Worm (Caenorhabditis elegans): ENCODE results near the gene C02B4.3.

The C02B4.3 gene

DNA sequence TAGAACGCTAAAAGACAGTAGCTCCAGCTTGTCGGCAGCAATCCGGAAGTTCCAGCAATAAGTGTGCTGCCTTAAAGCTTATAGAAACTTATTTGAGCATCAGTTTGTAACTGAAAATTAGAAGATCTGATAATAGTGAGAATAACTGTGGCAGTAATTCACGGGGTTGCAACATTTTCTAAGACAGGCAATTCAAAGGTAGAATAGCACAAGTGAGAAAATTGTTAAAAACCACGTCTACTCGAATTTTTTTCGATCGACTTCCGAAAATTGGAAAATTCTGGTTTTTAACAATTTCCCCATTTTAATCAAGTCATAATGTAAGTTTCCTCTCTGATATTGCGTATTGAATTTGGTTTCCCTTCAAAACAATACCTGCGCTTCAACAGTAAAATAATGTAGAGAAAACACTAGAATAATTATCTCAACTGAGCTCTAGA lies 33.5 kb upstream of the C02B4.3 start (continued):
- TF ChIP-seq lsy-2 (tag; optimal IDR thresholded peaks at IDR 0.05) = peak; percentile 46

DNA sequence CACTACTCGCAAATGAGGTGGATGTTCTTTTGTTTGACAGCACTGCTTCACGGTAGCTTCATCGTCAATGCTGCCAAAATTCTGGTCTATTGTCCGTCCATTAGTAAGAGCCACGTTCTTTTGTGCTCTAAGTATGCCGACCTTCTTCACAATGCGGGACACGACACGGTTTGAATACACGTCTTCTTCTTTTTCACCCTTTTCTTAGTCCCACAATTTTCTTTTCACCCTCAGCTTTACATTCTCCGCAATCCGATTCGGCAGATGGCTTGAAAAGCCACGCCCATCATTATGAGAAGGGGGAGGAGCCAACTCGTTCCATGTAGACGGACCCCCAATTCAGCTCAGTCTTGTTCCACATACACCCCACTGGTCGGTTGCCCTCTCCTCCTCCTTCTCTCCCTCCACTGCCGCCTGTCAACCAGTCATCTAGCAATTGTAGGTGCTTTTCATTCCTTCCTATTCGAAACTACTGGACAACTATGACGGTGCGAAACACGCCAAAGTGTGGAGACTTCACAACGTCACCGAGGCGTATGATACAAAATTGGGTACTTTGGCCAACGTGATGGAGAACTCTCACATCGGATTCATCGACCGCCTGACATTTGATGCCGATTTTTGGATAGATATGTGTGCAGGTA lies 32.2 kb upstream of the C02B4.3 start:
- peak; percentile 60 for TF ChIP-seq cnd-1 (tag; optimal IDR thresholded peaks at IDR 0.05)
- peak; percentile 30 for TF ChIP-seq ztf-11 (tag; optimal IDR thresholded peaks at IDR 0.05)
- TF ChIP-seq ceh-43 (GFP tag; optimal IDR thresholded peaks at IDR 0.05) = peak; percentile 24
- peak; percentile 5 for TF ChIP-seq unc-120 (tag; optimal IDR thresholded peaks at IDR 0.05; ENCODE audit: poor library complexity, severe bottlenecking)
- TF ChIP-seq unc-39 (tag; optimal IDR thresholded peaks at IDR 0.05) = no peak
- peak; percentile 71 for TF ChIP-seq ces-1 (GFP tag; optimal IDR thresholded peaks at IDR 0.05)
- no peak for TF ChIP-seq bed-3 (GFP tag; optimal IDR thresholded peaks at IDR 0.05)
- TF ChIP-seq ceh-39 (tag; optimal IDR thresholded peaks at IDR 0.05) = no peak
- peak; percentile 54 for TF ChIP-seq sptf-1 (tag; optimal IDR thresholded peaks at IDR 0.05)
- TF ChIP-seq unc-62 (GFP tag; optimal IDR thresholded peaks at IDR 0.05) = no peak
- no peak for TF ChIP-seq nhr-28 (tag; optimal IDR thresholded peaks at IDR 0.05)
- TF ChIP-seq sem-2 (GFP tag; optimal IDR thresholded peaks at IDR 0.05) = peak; percentile 36
- peak; percentile 73 for TF ChIP-seq ceh-83 (GFP tag; optimal IDR thresholded peaks at IDR 0.05)
- TF ChIP-seq zip-8 (tag; optimal IDR thresholded peaks at IDR 0.05) = no peak
- TF ChIP-seq mls-2 (tag; optimal IDR thresholded peaks at IDR 0.05) = peak; percentile 86
- no peak for TF ChIP-seq M03D4.4 (tag; optimal IDR thresholded peaks at IDR 0.05)
- no peak for TF ChIP-seq nhr-237 (tag; optimal IDR thresholded peaks at IDR 0.05)
- peak; percentile 3 for TF ChIP-seq lin-13 (tag; optimal IDR thresholded peaks at IDR 0.05)
- no peak for TF ChIP-seq mab-5 (tag; optimal IDR thresholded peaks at IDR 0.05)
- no peak for TF ChIP-seq elt-1 (tag; optimal IDR thresholded peaks at IDR 0.05; ENCODE audit: borderline replicate concordance, insufficient read depth)
- TF ChIP-seq tbx-8 (GFP tag; optimal IDR thresholded peaks at IDR 0.05) = peak; percentile 3
- TF ChIP-seq hlh-1 (tag; optimal IDR thresholded peaks at IDR 0.05) = no peak
- no peak for TF ChIP-seq lsy-2 (tag; optimal IDR thresholded peaks at IDR 0.05)
- peak; percentile 23 for TF ChIP-seq lin-32 (GFP tag; optimal IDR thresholded peaks at IDR 0.05)
- TF ChIP-seq blmp-1 (tag; optimal IDR thresholded peaks at IDR 0.05) = no peak
- no peak for TF ChIP-seq mep-1 (tag; optimal IDR thresholded peaks at IDR 0.05)
- TF ChIP-seq ham-2 (GFP tag; optimal IDR thresholded peaks at IDR 0.05) = peak; percentile 31

DNA sequence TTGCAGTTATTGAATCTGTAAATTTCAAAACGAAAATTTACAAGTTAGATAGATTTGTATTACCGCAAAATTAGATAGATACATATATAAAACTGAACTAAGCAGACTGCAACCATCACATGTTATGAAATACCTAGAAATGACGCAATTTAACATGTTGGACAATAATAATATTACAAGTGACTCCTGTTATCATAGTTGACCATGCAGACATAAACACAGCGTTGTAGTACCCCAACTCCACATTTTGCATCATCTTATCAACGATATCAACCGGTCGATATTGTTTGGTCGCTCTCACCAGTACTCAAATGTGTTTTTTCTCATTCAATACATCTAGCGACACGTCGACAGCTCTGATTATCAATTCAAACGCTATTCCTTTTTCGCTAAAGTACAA lies 31.7 kb upstream of the C02B4.3 start, which contains the start of gene ugt-50:
Gene ugt-50 (plus strand): TSS at position 268 of the 400 bp plus-strand sequence.
- TF ChIP-seq ham-2 (GFP tag; optimal IDR thresholded peaks at IDR 0.05) = no peak
- no peak for TF ChIP-seq nhr-237 (tag; optimal IDR thresholded peaks at IDR 0.05)
- TF ChIP-seq blmp-1 (tag; optimal IDR thresholded peaks at IDR 0.05) = no peak
- no peak for TF ChIP-seq flh-1 (GFP tag; optimal IDR thresholded peaks at IDR 0.05)
- no peak for TF ChIP-seq ztf-11 (tag; optimal IDR thresholded peaks at IDR 0.05)
- TF ChIP-seq drap-1 (GFP tag; optimal IDR thresholded peaks at IDR 0.05) = no peak
- no peak for TF ChIP-seq bed-3 (GFP tag; optimal IDR thresholded peaks at IDR 0.05)
- TF ChIP-seq elt-1 (tag; optimal IDR thresholded peaks at IDR 0.05; ENCODE audit: borderline replicate concordance, insufficient read depth) = no peak
- TF ChIP-seq unc-120 (tag; optimal IDR thresholded peaks at IDR 0.05; ENCODE audit: poor library complexity, severe bottlenecking) = no peak
- no peak for TF ChIP-seq pha-4 (tag; optimal IDR thresholded peaks at IDR 0.05)
- no peak for TF ChIP-seq ceh-39 (tag; optimal IDR thresholded peaks at IDR 0.05)
- TF ChIP-seq mls-2 (tag; optimal IDR thresholded peaks at IDR 0.05) = no peak
- TF ChIP-seq mab-5 (tag; optimal IDR thresholded peaks at IDR 0.05) = no peak
- no peak for TF ChIP-seq cnd-1 (tag; optimal IDR thresholded peaks at IDR 0.05)
- TF ChIP-seq lsy-2 (tag; optimal IDR thresholded peaks at IDR 0.05) = no peak
- no peak for TF ChIP-seq elt-3 (tag; optimal IDR thresholded peaks at IDR 0.05)
- no peak for TF ChIP-seq nhr-12 (tag; optimal IDR thresholded peaks at IDR 0.05)

DNA sequence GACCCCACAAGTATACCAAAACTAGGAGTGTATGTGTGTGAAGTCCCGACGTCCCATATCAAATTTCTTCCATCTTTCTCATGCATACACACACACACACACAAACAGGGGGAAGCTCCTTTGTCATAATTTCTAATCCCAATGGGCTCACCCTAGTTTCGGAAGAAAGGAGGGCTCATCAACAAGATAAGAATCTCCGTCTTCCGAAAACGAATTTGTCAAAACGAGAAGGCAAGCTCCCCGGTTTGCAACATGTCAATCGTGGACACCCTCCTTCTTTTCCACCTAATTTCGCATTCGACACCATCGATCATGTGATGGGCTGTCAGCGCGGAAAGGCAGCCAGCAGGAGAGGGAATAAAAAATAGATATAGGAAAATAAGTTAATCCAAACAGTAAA lies 30.7 kb upstream of the C02B4.3 start:
- peak; percentile 62 for TF ChIP-seq elt-1 (tag; optimal IDR thresholded peaks at IDR 0.05; ENCODE audit: borderline replicate concordance, insufficient read depth)
- no peak for TF ChIP-seq drap-1 (GFP tag; optimal IDR thresholded peaks at IDR 0.05)
- peak; percentile 34 for TF ChIP-seq mab-5 (tag; optimal IDR thresholded peaks at IDR 0.05)
- TF ChIP-seq unc-62 (GFP tag; optimal IDR thresholded peaks at IDR 0.05) = peak; percentile 97
- no peak for TF ChIP-seq mls-2 (tag; optimal IDR thresholded peaks at IDR 0.05)
- peak; percentile 19 for TF ChIP-seq mep-1 (tag; optimal IDR thresholded peaks at IDR 0.05)
- TF ChIP-seq nhr-12 (tag; optimal IDR thresholded peaks at IDR 0.05) = no peak
